Worm (Caenorhabditis elegans) whole organism, L4 larva: ENCODE results near the gene melo-1.
"Not testable (repeated sequence)": the region's sequence is repeated elsewhere in the genome, so short reads cannot be mapped to it uniquely, and the experiment has no call there.

Experiments used
- F26F4.8 ChIP-seq: fragments of 200-800 bp; sonication (Bioruptor generic); conservative IDR thresholded peaks from 2 replicates; pipeline ENCODE4 v1.3.6; 2022; ENCODE audit warnings: missing genetic modification characterization, missing compliant biosample characterization
- T20F7.1 ChIP-seq: fragments of 200-800 bp; sonication (Bioruptor generic); optimal IDR thresholded peaks from 2 replicates; lab custom pipeline; 2018; ENCODE audit warnings: mild to moderate bottlenecking, missing genetic modification characterization, missing compliant biosample characterization
- aha-1 ChIP-seq: fragments of 150-350 bp; peaks from one replicate; lab custom pipeline; 2014; ENCODE audit warnings: missing biosample characterization, missing genetic modification characterization
- attf-4 ChIP-seq: sonication (generic microtip); optimal IDR thresholded peaks from 3 replicates; lab custom pipeline; 2017; ENCODE audit warnings: missing biosample characterization, missing genetic modification characterization
- ceh-44 ChIP-seq: fragments of 200-800 bp; sonication (Bioruptor generic); IDR thresholded peaks from 2 replicates; pipeline ENCODE4 v1.3.6; 2022; ENCODE audit warnings: missing genetic modification reagents, missing genetic modification characterization, missing compliant biosample characterization
- ces-1 ChIP-seq: fragments of 150-350 bp; sonication (generic microtip); optimal IDR thresholded peaks from 4 replicates; lab custom pipeline; 2014; ENCODE audit warnings: missing biosample characterization, missing genetic modification reagents, missing genetic modification characterization
- ctbp-1 ChIP-seq: fragments of 200-800 bp; sonication (Bioruptor generic); IDR thresholded peaks from 2 replicates; pipeline ENCODE4 v1.3.6; 2022; ENCODE audit warnings: missing genetic modification reagents, missing genetic modification characterization, missing compliant biosample characterization
- daf-12 ChIP-seq: fragments of 150-350 bp; optimal IDR thresholded peaks from 2 replicates; lab custom pipeline; 2014; ENCODE audit warnings: missing biosample characterization, missing genetic modification reagents, missing genetic modification characterization
- dmd-6 ChIP-seq: fragments of 200-800 bp; sonication (Bioruptor generic); IDR thresholded peaks from 2 replicates; pipeline ENCODE4 v1.3.6; 2022; ENCODE audit warnings: missing genetic modification reagents, missing genetic modification characterization, missing compliant biosample characterization
- dmd-8 ChIP-seq: fragments of 200-800 bp; sonication (Bioruptor generic); IDR thresholded peaks from 2 replicates; pipeline ENCODE4 v1.3.6; 2022; ENCODE audit warnings: missing genetic modification characterization, missing compliant biosample characterization
- duxl-1 ChIP-seq: sonication (generic microtip); optimal IDR thresholded peaks from 2 replicates; lab custom pipeline; 2016; ENCODE audit warnings: mild to moderate bottlenecking, missing genetic modification characterization, moderate library complexity, missing compliant biosample characterization; ENCODE audit not compliant: poor library complexity
- dve-1 ChIP-seq: sonication (generic microtip); optimal IDR thresholded peaks from 2 replicates; lab custom pipeline; 2017; ENCODE audit warnings: antibody characterized with exemption, mild to moderate bottlenecking, missing genetic modification characterization, missing compliant biosample characterization; ENCODE audit not compliant: insufficient read depth
- gei-8 ChIP-seq: fragments of 200-800 bp; sonication (Bioruptor generic); optimal IDR thresholded peaks from 2 replicates; lab custom pipeline; 2018; ENCODE audit warnings: mild to moderate bottlenecking, missing genetic modification characterization, missing compliant biosample characterization
- lin-38 ChIP-seq: fragments of 200-800 bp; sonication (Bioruptor generic); IDR thresholded peaks from 2 replicates; pipeline ENCODE4 v1.3.6; 2022; ENCODE audit warnings: missing genetic modification reagents, missing genetic modification characterization, missing compliant biosample characterization
- lir-3 ChIP-seq: sonication (generic microtip); optimal IDR thresholded peaks from 2 replicates; lab custom pipeline; 2016; ENCODE audit warnings: mild to moderate bottlenecking, missing genetic modification characterization, missing compliant biosample characterization
- lsy-2 ChIP-seq, 2 experiments: fragments of 150-350 bp in 1 of 2; sonication (generic microtip) in 1 of 2; optimal IDR thresholded peaks; 2 replicates each; lab custom pipeline; 2014 to 2017; ENCODE audit warnings: missing biosample characterization in 2 of 2, missing genetic modification characterization in 2 of 2
- nhr-11 ChIP-seq: fragments of 150-350 bp; optimal IDR thresholded peaks from 2 replicates; lab custom pipeline; 2014; ENCODE audit warnings: missing biosample characterization, missing genetic modification characterization
- nhr-111 ChIP-seq: fragments of 200-800 bp; sonication (Bioruptor generic); optimal IDR thresholded peaks from 2 replicates; lab custom pipeline; 2018; ENCODE audit warnings: mild to moderate bottlenecking, missing genetic modification characterization, missing compliant biosample characterization
- nhr-6 ChIP-seq: fragments of 150-350 bp; optimal IDR thresholded peaks from 2 replicates; lab custom pipeline; 2014; ENCODE audit warnings: missing biosample characterization, missing genetic modification characterization
- pha-4 ChIP-seq, 2 experiments: fragments of 150-350 bp in 1 of 2; fragments of 200-800 bp in 1 of 2; sonication (Bioruptor generic) in 1 of 2; IDR thresholded peaks in 1 of 2; optimal IDR thresholded peaks in 1 of 2; 2 replicates each; pipeline versions ENCODE4 v1.3.6 to Lab custom; 2014 to 2022; ENCODE audit warnings: missing genetic modification characterization in 2 of 2, missing genetic modification reagents in 2 of 2, missing biosample characterization in 1 of 2, missing compliant biosample characterization in 1 of 2
- saeg-2 ChIP-seq: fragments of 200-800 bp; sonication (Bioruptor generic); IDR thresholded peaks from 2 replicates; pipeline ENCODE4 v1.3.6; 2022; ENCODE audit warnings: missing genetic modification reagents, missing genetic modification characterization, missing compliant biosample characterization
- sdz-12 ChIP-seq: fragments of 200-800 bp; sonication (Bioruptor generic); optimal IDR thresholded peaks from 2 replicates; lab custom pipeline; 2018; ENCODE audit warnings: mild to moderate bottlenecking, missing genetic modification characterization, missing compliant biosample characterization
- set-16 ChIP-seq: fragments of 200-800 bp; sonication (Bioruptor generic); IDR thresholded peaks from 2 replicates; pipeline ENCODE4 v1.3.6; 2022; ENCODE audit warnings: missing genetic modification reagents, missing genetic modification characterization, missing compliant biosample characterization
- skn-1 ChIP-seq: fragments of 150-350 bp; optimal IDR thresholded peaks from 2 replicates; lab custom pipeline; 2014; ENCODE audit warnings: missing biosample characterization, missing genetic modification characterization
- snpc-1.2 ChIP-seq: fragments of 200-800 bp; sonication (Bioruptor generic); IDR thresholded peaks from 2 replicates; pipeline ENCODE4 v1.3.6; 2022; ENCODE audit warnings: missing genetic modification reagents, missing genetic modification characterization, missing compliant biosample characterization
- zfp-3 ChIP-seq: fragments of 200-800 bp; sonication (Bioruptor generic); conservative IDR thresholded peaks from 2 replicates; pipeline ENCODE4 v1.3.6; 2022; ENCODE audit warnings: missing genetic modification reagents, missing genetic modification characterization, missing compliant biosample characterization
- zip-11 ChIP-seq: fragments of 200-800 bp; sonication (Bioruptor generic); IDR thresholded peaks from 2 replicates; pipeline ENCODE4 v1.3.6; 2022; ENCODE audit warnings: missing genetic modification characterization, missing compliant biosample characterization
- ztf-7 ChIP-seq: fragments of 150-350 bp; optimal IDR thresholded peaks from 2 replicates; lab custom pipeline; 2014; ENCODE audit warnings: missing biosample characterization, missing genetic modification characterization

Gene melo-1

ce11 chrIV:14769218-14769835 is 17.5 kb upstream of the melo-1 start, which contains the start of gene Y57G11C.43 (continued):
- TF ChIP-seq dmd-8, result no peak
- peak; percentile 83 for TF ChIP-seq snpc-1.2 (GFP tag; lab: Robert Waterston, UW)
- no peak for TF ChIP-seq nhr-6
- no peak for TF ChIP-seq ces-1 (GFP tag; lab: Kevin White, UChicago)
- TF ChIP-seq lir-3 (tag; lab: Kevin White, UChicago), result no peak
- TF ChIP-seq T20F7.1 (GFP tag; lab: Kevin White, UChicago), result no peak
- TF ChIP-seq pha-4 (GFP tag; IDR thresholded peaks at IDR 0.05; lab: Robert Waterston, UW), result peak; percentile 21; the same call in 1 of the 2 replicates
- no peak for TF ChIP-seq pha-4 (tag; optimal IDR thresholded peaks at IDR 0.05; lab: Kevin White, UChicago)
- no peak for TF ChIP-seq nhr-111 (GFP tag; lab: Kevin White, UChicago)
- no peak for TF ChIP-seq attf-4
- no peak for TF ChIP-seq sdz-12 (GFP tag; lab: Kevin White, UChicago)
- TF ChIP-seq gei-8 (GFP tag; lab: Kevin White, UChicago), result no peak
- TF ChIP-seq skn-1 (tag; lab: Kevin White, UChicago), result no peak

ce11 chrIV:14770663-14771062 is 16.2 kb upstream of the melo-1 start:
- TF ChIP-seq duxl-1, result no peak
- TF ChIP-seq dve-1 (tag; lab: Kevin White, UChicago), result no peak
- no peak for TF ChIP-seq aha-1 (tag; lab: Kevin White, UChicago)
- peak; percentile 33; the same call in 1 of the 2 replicates for TF ChIP-seq lin-38 (GFP tag; lab: Robert Waterston, UW)
- no peak for TF ChIP-seq ztf-7 (tag; lab: Kevin White, UChicago)
- no peak for TF ChIP-seq nhr-11 (tag; lab: Kevin White, UChicago)
- no peak for TF ChIP-seq dmd-6
- TF ChIP-seq, all 104 proteins: peak for 1

- TF ChIP-seq daf-12 (tag; lab: Kevin White, UChicago) (no peak), ctbp-1 (GFP tag; lab: Robert Waterston, UW) (no peak), sdz-12 (GFP tag; lab: Kevin White, UChicago) (no peak), ceh-44 (GFP tag; lab: Robert Waterston, UW) (no peak), zfp-3 (no peak)
These were observed 15.5 kb upstream of the melo-1 start, which contains the start of gene degl-1 for ce11 chrIV:14771325-14771724. Gene degl-1 (minus strand): TSS chrIV:14771425.

ce11 chrIV:14773280-14774071 is 13.4 kb upstream of the melo-1 start, which contains the start of gene Y57G11C.36:
Gene Y57G11C.36 (minus strand): TSS chrIV:14773781.
- 0 out of 2 replicates have a peak, but pooled peaks have one; percentile 26 for TF ChIP-seq snpc-1.2 (GFP tag; lab: Robert Waterston, UW)
- no peak for TF ChIP-seq lsy-2 (tag; optimal IDR thresholded peaks at IDR 0.05; lab: Kevin White, UChicago)
- TF ChIP-seq set-16 (GFP tag; lab: Robert Waterston, UW), result peak; percentile 79
- no peak for TF ChIP-seq F26F4.8 (GFP tag; lab: Robert Waterston, UW)
- TF ChIP-seq, all 104 proteins: peak for 2

ce11 chrIV:14774454-14774853 is 12.4 kb upstream of the melo-1 start, which contains the start of gene Y57G11C.51:
Gene Y57G11C.51 (minus strand): TSS chrIV:14774554.
- TF ChIP-seq zip-11 (GFP tag; lab: Robert Waterston, UW); saeg-2 (GFP tag; lab: Robert Waterston, UW); nhr-6: not testable (repeated sequence)
